Worm (Caenorhabditis elegans) whole organism, midembryonic: ENCODE measurements around the gene ran-1.
A peak's percentile ranks its signal among the peaks of the same experiment; 100 is the strongest.

ENCODE experiments used
- T22C8.4 ChIP-seq: fragments of 200-800 bp; sonication (Bioruptor generic); IDR thresholded peaks from 2 replicates; pipeline ENCODE4 v1.3.6; 2022; ENCODE audit warnings: missing genetic modification characterization, missing compliant biosample characterization
- cog-1 ChIP-seq: sonication (generic microtip); optimal IDR thresholded peaks from 2 replicates; lab custom pipeline; 2016; ENCODE audit warnings: missing genetic modification characterization, missing compliant biosample characterization
- flt-1 ChIP-seq: fragments of 200-800 bp; sonication (Bioruptor generic); IDR thresholded peaks from 2 replicates; pipeline ENCODE4 v1.3.6; 2022; ENCODE audit warnings: missing genetic modification characterization, missing compliant biosample characterization
- klf-2 ChIP-seq: fragments of 200-800 bp; sonication (Bioruptor generic); conservative IDR thresholded peaks from 2 replicates; pipeline ENCODE4 v1.3.6; 2022; ENCODE audit warnings: missing genetic modification reagents, missing genetic modification characterization, missing compliant biosample characterization
- med-1 ChIP-seq: sonication (generic microtip); optimal IDR thresholded peaks from 2 replicates; lab custom pipeline; 2017; ENCODE audit warnings: missing genetic modification characterization, mild to moderate bottlenecking, missing compliant biosample characterization, antibody characterized with exemption, missing genetic modification reagents; ENCODE audit not compliant: insufficient read depth
- ref-1 ChIP-seq: fragments of 200-800 bp; sonication (Bioruptor generic); conservative IDR thresholded peaks from 2 replicates; pipeline ENCODE4 v1.3.6; 2022; ENCODE audit warnings: missing genetic modification reagents, missing genetic modification characterization, missing compliant biosample characterization
- tab-1 ChIP-seq: fragments of 200-800 bp; sonication (Bioruptor generic); IDR thresholded peaks from 2 replicates; pipeline ENCODE4 v1.3.6; 2022; ENCODE audit warnings: missing genetic modification characterization, missing compliant biosample characterization
- ztf-23 ChIP-seq: fragments of 200-800 bp; sonication (Bioruptor generic); IDR thresholded peaks from 2 replicates; pipeline ENCODE4 v1.3.6; 2022; ENCODE audit warnings: missing genetic modification reagents, missing genetic modification characterization, missing compliant biosample characterization
- ztf-29 ChIP-seq: fragments of 200-800 bp; sonication (Bioruptor generic); IDR thresholded peaks from 2 replicates; pipeline ENCODE4 v1.3.6; 2022; ENCODE audit warnings: missing genetic modification reagents, missing genetic modification characterization, missing compliant biosample characterization

DNA sequence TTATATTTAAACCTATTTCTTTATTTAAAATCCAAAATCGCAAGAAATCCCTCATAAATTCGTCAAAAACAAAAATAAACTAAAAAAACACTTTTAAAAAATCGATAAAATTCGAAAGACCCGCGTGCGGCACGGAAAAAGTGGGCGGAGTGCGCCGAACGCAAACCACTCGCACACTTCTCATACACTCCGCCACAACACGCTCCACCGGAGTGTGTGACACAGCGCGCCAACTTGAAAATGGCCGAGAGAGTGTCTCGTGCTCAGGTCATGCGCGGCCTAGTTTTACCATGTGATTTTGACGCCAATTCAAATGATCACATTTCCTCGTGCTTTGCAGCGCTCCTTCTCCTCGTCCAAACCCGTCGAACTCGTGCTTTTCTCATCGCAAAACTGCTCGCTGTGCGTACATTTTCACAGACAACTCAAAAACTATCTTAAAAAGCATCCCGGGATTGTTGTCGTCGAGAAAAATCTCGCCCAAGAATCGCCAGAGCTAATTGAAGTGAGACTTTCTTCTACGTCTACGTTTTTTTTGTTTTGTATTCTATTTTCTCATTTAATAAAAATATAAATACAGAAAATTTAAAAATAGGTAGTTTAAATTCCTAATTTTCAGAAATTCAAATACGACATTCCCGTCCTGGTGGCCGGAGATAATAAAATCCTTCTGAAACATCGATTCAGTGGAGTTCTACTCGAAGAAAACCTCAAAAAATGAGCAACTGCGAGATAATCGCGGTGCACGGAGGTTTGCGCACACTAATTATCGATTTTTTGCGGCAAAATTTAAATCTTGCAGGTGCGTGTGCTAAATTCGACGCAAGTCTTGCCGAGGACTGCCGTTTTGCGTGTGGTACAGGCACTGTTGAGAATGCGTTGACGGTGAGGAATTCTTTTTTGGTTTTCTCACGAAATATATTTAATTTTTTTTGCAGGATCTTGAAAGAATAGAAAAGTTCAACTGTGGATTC lies 11.8 kb upstream of the ran-1 start, which contains the start of gene tasp-1:
- TF ChIP-seq cog-1 (peak; percentile 100), ztf-23 (GFP tag; lab: Robert Waterston, UW) (peak; percentile 100), tab-1 (GFP tag; lab: Robert Waterston, UW) (peak; percentile 93), T22C8.4 (peak; percentile 100), ref-1 (GFP tag; lab: Robert Waterston, UW) (peak; percentile 80), flt-1 (GFP tag; lab: Robert Waterston, UW) (peak; percentile 98), ztf-29 (peak; percentile 92), klf-2 (GFP tag; lab: Robert Waterston, UW) (peak; percentile 93), med-1 (GFP tag; lab: Kevin White, UChicago) (peak; percentile 83)
